ENCODE assay signal across 2 fruit fly cellular contexts in genomic region chr3R:31325055-31325454, dm6.
A peak's percentile ranks its signal among the peaks of the same experiment; 100 is the strongest.
TF ChIP-seq lines count a peak whose summit lies in the region.

No protein-coding gene starts in this region.

TF ChIP-seq in whole organism, embryonic, 481 proteins besides CTCF, POLR2A, EP300 and RAD21 (continued from another document and continues in another):
- no peak for TF ChIP-seq CG6175 (GFP tag; IDR thresholded peaks at IDR 0.05; lab: Robert Waterston, UW)
- peak; percentile 64 for TF ChIP-seq CoRest (tag; optimal IDR thresholded peaks at IDR 0.05; lab: Kevin White, UChicago)
- peak; percentile 78 for TF ChIP-seq CG32532 (GFP tag; IDR thresholded peaks at IDR 0.05; lab: Robert Waterston, UW)
- TF ChIP-seq CG13287 (GFP tag; IDR thresholded peaks at IDR 0.05; lab: Robert Waterston, UW; ENCODE audit: partially characterized antibody), result no peak
- TF ChIP-seq bsh (GFP tag; optimal IDR thresholded peaks at IDR 0.05; lab: Kevin White, UChicago), result peak; percentile 35 to 81
- TF ChIP-seq her (GFP tag; optimal IDR thresholded peaks at IDR 0.05; lab: Kevin White, UChicago), result no peak
- no peak for TF ChIP-seq CG10321 (GFP tag; IDR thresholded peaks at IDR 0.05; lab: Robert Waterston, UW)
- TF ChIP-seq CG11093 (GFP tag; IDR thresholded peaks at IDR 0.05; lab: Robert Waterston, UW), result peak; percentile 70; the same call in 2 of the 3 replicates
- TF ChIP-seq Hand (GFP tag; optimal IDR thresholded peaks at IDR 0.05; lab: Kevin White, UChicago), result no peak
- TF ChIP-seq exex (tag; optimal IDR thresholded peaks at IDR 0.05; lab: Kevin White, UChicago), result no peak
- no peak for TF ChIP-seq CG30020 (tag; optimal IDR thresholded peaks at IDR 0.05; lab: Kevin White, UChicago)
- peak; percentile 81 for TF ChIP-seq Med (GFP tag; lab: Kevin White, UChicago)
- peak; percentile 80 for TF ChIP-seq CG5245 (GFP tag; optimal IDR thresholded peaks at IDR 0.05; lab: Kevin White, UChicago)
- peak; percentile 49 for TF ChIP-seq CG4854 (GFP tag; optimal IDR thresholded peaks at IDR 0.05; lab: Kevin White, UChicago)
- TF ChIP-seq Sox100B (GFP tag; optimal IDR thresholded peaks at IDR 0.05; lab: Kevin White, UChicago), result peak; percentile 80
- TF ChIP-seq Adf1 (GFP tag; IDR thresholded peaks at IDR 0.05; lab: Robert Waterston, UW), result no peak
- no peak for TF ChIP-seq Doc2 (GFP tag; IDR thresholded peaks at IDR 0.05; lab: Robert Waterston, UW)
- TF ChIP-seq CG31441 (GFP tag; IDR thresholded peaks at IDR 0.05; lab: Robert Waterston, UW), result peak; percentile 82
- no peak for TF ChIP-seq CG13624 (GFP tag; optimal IDR thresholded peaks at IDR 0.05; lab: Kevin White, UChicago)
- TF ChIP-seq Lpt (GFP tag; optimal IDR thresholded peaks at IDR 0.05; lab: Kevin White, UChicago), result no peak
- no peak for TF ChIP-seq Bteb2 (GFP tag; optimal IDR thresholded peaks at IDR 0.05; lab: Kevin White, UChicago)
- no peak for TF ChIP-seq tx (GFP tag; optimal IDR thresholded peaks at IDR 0.05; lab: Kevin White, UChicago)
- no peak for TF ChIP-seq pfk (GFP tag; optimal IDR thresholded peaks at IDR 0.05; lab: Kevin White, UChicago)
- TF ChIP-seq cg (GFP tag; optimal IDR thresholded peaks at IDR 0.05; lab: Kevin White, UChicago), result no peak
- TF ChIP-seq CG8281 (tag; optimal IDR thresholded peaks at IDR 0.05; lab: Kevin White, UChicago), result peak; percentile 40
- TF ChIP-seq gcm2 (GFP tag; optimal IDR thresholded peaks at IDR 0.05; lab: Kevin White, UChicago), result no peak
- TF ChIP-seq wor (GFP tag; IDR thresholded peaks at IDR 0.05; lab: Robert Waterston, UW), result peak; percentile 68
- no peak for TF ChIP-seq pho (GFP tag; optimal IDR thresholded peaks at IDR 0.05; lab: Kevin White, UChicago)
- TF ChIP-seq ERR (GFP tag; optimal IDR thresholded peaks at IDR 0.05; lab: Kevin White, UChicago), result no peak
- 0 out of 2 replicates have a peak, but pooled peaks have one; percentile 44 for TF ChIP-seq dati (GFP tag; IDR thresholded peaks at IDR 0.05; lab: Robert Waterston, UW)
- no peak for TF ChIP-seq HmgD (GFP tag; optimal IDR thresholded peaks at IDR 0.05; lab: Kevin White, UChicago)
- TF ChIP-seq CG10209 (GFP tag; optimal IDR thresholded peaks at IDR 0.05; lab: Kevin White, UChicago), result peak; percentile 65
- TF ChIP-seq CG14050 (GFP tag; IDR thresholded peaks at IDR 0.05; lab: Robert Waterston, UW), result peak; percentile 58; the same call in 2 of the 3 replicates
- TF ChIP-seq fd64A (GFP tag; optimal IDR thresholded peaks at IDR 0.05; lab: Kevin White, UChicago), result peak; percentile 66
- peak; percentile 75 for TF ChIP-seq CG1024 (GFP tag; IDR thresholded peaks at IDR 0.05; lab: Robert Waterston, UW)
- no peak for TF ChIP-seq Camta (GFP tag; optimal IDR thresholded peaks at IDR 0.05; lab: Kevin White, UChicago)
- TF ChIP-seq CG7928 (GFP tag; optimal IDR thresholded peaks at IDR 0.05; lab: Kevin White, UChicago), result peak; percentile 20
- peak; percentile 1 for TF ChIP-seq CG7271 (tag; optimal IDR thresholded peaks at IDR 0.05; lab: Kevin White, UChicago)
- peak; percentile 76 for TF ChIP-seq Ada2b (GFP tag; IDR thresholded peaks at IDR 0.05; lab: Robert Waterston, UW)
- peak; percentile 11 for TF ChIP-seq HmgZ (tag; optimal IDR thresholded peaks at IDR 0.05; lab: Kevin White, UChicago)
- TF ChIP-seq unpg (GFP tag; optimal IDR thresholded peaks at IDR 0.05; lab: Kevin White, UChicago), result peak; percentile 78
- peak; percentile 77 for TF ChIP-seq Xrp1 (GFP tag; IDR thresholded peaks at IDR 0.05; lab: Robert Waterston, UW)
- no peak for TF ChIP-seq disco-r (GFP tag; optimal IDR thresholded peaks at IDR 0.05; lab: Kevin White, UChicago)
- peak; percentile 27 for TF ChIP-seq CG31365 (tag; optimal IDR thresholded peaks at IDR 0.05; lab: Kevin White, UChicago)
- no peak for TF ChIP-seq bab2 (GFP tag; optimal IDR thresholded peaks at IDR 0.05; lab: Kevin White, UChicago)
- peak; percentile 69; the same call in 1 of the 3 replicates for TF ChIP-seq CG2199 (GFP tag; IDR thresholded peaks at IDR 0.05; lab: Robert Waterston, UW)
- TF ChIP-seq lilli (GFP tag; optimal IDR thresholded peaks at IDR 0.05; lab: Kevin White, UChicago), result peak; percentile 37
- peak; percentile 67; the same call in 1 of the 2 replicates for TF ChIP-seq ara (GFP tag; IDR thresholded peaks at IDR 0.05; lab: Robert Waterston, UW)
- TF ChIP-seq CG14014 (GFP tag; IDR thresholded peaks at IDR 0.05; lab: Robert Waterston, UW), result peak; percentile 77
- TF ChIP-seq CG10462 (GFP tag; optimal IDR thresholded peaks at IDR 0.05; lab: Kevin White, UChicago), result no peak
- TF ChIP-seq CG6654 (GFP tag; optimal IDR thresholded peaks at IDR 0.05; lab: Kevin White, UChicago), result peak; percentile 50
- no peak for TF ChIP-seq CG14965 (GFP tag; optimal IDR thresholded peaks at IDR 0.05; lab: Kevin White, UChicago; ENCODE audit: borderline replicate concordance)
- TF ChIP-seq row (GFP tag; IDR thresholded peaks at IDR 0.05; lab: Robert Waterston, UW), result peak; percentile 80
- peak; percentile 27 for TF ChIP-seq sd (tag; optimal IDR thresholded peaks at IDR 0.05; lab: Kevin White, UChicago)
- peak; percentile 82 for TF ChIP-seq vvl (GFP tag; IDR thresholded peaks at IDR 0.05; lab: Robert Waterston, UW)
- TF ChIP-seq Eip74EF (GFP tag; optimal IDR thresholded peaks at IDR 0.05; lab: Kevin White, UChicago), result peak in 1 of 2 experiments; percentile 30
- TF ChIP-seq maf-S (GFP tag; optimal IDR thresholded peaks at IDR 0.05; lab: Kevin White, UChicago), result no peak
- TF ChIP-seq crc (GFP tag; optimal IDR thresholded peaks at IDR 0.05; lab: Kevin White, UChicago), result no peak
- no peak for TF ChIP-seq NK7.1 (GFP tag; optimal IDR thresholded peaks at IDR 0.05; lab: Kevin White, UChicago)
- no peak for TF ChIP-seq Bgb (GFP tag; IDR thresholded peaks at IDR 0.05; lab: Robert Waterston, UW; ENCODE audit: partially characterized antibody)
- peak; percentile 79 for TF ChIP-seq sob (GFP tag; IDR thresholded peaks at IDR 0.05; lab: Robert Waterston, UW)
- TF ChIP-seq slou (GFP tag; optimal IDR thresholded peaks at IDR 0.05; lab: Kevin White, UChicago), result no peak
- TF ChIP-seq wek (GFP tag; optimal IDR thresholded peaks at IDR 0.05; lab: Kevin White, UChicago), result peak; percentile 14
- TF ChIP-seq nerfin-1 (tag; optimal IDR thresholded peaks at IDR 0.05; lab: Kevin White, UChicago), result peak; percentile 75
- 0 out of 2 replicates have a peak, but pooled peaks have one; percentile 46 for TF ChIP-seq rib (GFP tag; IDR thresholded peaks at IDR 0.05; lab: Robert Waterston, UW)
- no peak for TF ChIP-seq Atf-2 (GFP tag; optimal IDR thresholded peaks at IDR 0.05; lab: Kevin White, UChicago)

TF ChIP-seq in whole organism, prepupa, 60 proteins besides CTCF, POLR2A, EP300 and RAD21 (continued from another document):
- TF ChIP-seq Gug (GFP tag; IDR thresholded peaks at IDR 0.05; lab: Robert Waterston, UW) (peak; percentile 76), topi (GFP tag; optimal IDR thresholded peaks at IDR 0.05; lab: Kevin White, UChicago) (peak; percentile 17), Ets21C (GFP tag; optimal IDR thresholded peaks at IDR 0.05; lab: Kevin White, UChicago) (no peak), CG32006 (GFP tag; optimal IDR thresholded peaks at IDR 0.05; lab: Kevin White, UChicago) (peak; percentile 87), CG8319 (GFP tag; optimal IDR thresholded peaks at IDR 0.05; lab: Kevin White, UChicago) (peak; percentile 35), Ets96B (tag; optimal IDR thresholded peaks at IDR 0.05; lab: Kevin White, UChicago) (peak; percentile 65), Met (GFP tag; optimal IDR thresholded peaks at IDR 0.05; lab: Kevin White, UChicago) (peak; percentile 25), net (GFP tag; optimal IDR thresholded peaks at IDR 0.05; lab: Kevin White, UChicago) (peak; percentile 62), CG1621 (tag; optimal IDR thresholded peaks at IDR 0.05; lab: Kevin White, UChicago) (no peak), CG34406 (GFP tag; optimal IDR thresholded peaks at IDR 0.05; lab: Kevin White, UChicago) (peak; percentile 39), CG6808 (GFP tag; optimal IDR thresholded peaks at IDR 0.05; lab: Kevin White, UChicago) (peak; percentile 52), esn (GFP tag; optimal IDR thresholded peaks at IDR 0.05; lab: Kevin White, UChicago) (peak; percentile 28), pdm3 (GFP tag; optimal IDR thresholded peaks at IDR 0.05; lab: Kevin White, UChicago) (peak; percentile 36), CG16779 (tag; optimal IDR thresholded peaks at IDR 0.05; lab: Kevin White, UChicago) (peak; percentile 37), fkh (GFP tag; optimal IDR thresholded peaks at IDR 0.05; lab: Kevin White, UChicago) (no peak), CG11294 (GFP tag; IDR thresholded peaks at IDR 0.05; lab: Robert Waterston, UW) (peak; percentile 66; the same call in 1 of the 2 replicates), Lpt (GFP tag; optimal IDR thresholded peaks at IDR 0.05; lab: Kevin White, UChicago) (peak; percentile 78), Sox15 (GFP tag; optimal IDR thresholded peaks at IDR 0.05; lab: Kevin White, UChicago) (peak; percentile 27), cyc (GFP tag; optimal IDR thresholded peaks at IDR 0.05; lab: Kevin White, UChicago) (peak; percentile 18), CG11902 (GFP tag; optimal IDR thresholded peaks at IDR 0.05; lab: Kevin White, UChicago) (peak; percentile 12), CG6276 (GFP tag; optimal IDR thresholded peaks at IDR 0.05; lab: Kevin White, UChicago) (peak; percentile 81), dsx (GFP tag; optimal IDR thresholded peaks at IDR 0.05; lab: Kevin White, UChicago; ENCODE audit: poor library complexity, severe bottlenecking) (no peak), Hr38 (GFP tag; optimal IDR thresholded peaks at IDR 0.05; lab: Kevin White, UChicago) (no peak), CG15336 (GFP tag; IDR thresholded peaks at IDR 0.05; lab: Robert Waterston, UW) (peak; percentile 86), ss (GFP tag; optimal IDR thresholded peaks at IDR 0.05; lab: Kevin White, UChicago) (peak in 1 of 2 experiments; percentile 7), CG4318 (GFP tag; optimal IDR thresholded peaks at IDR 0.05; lab: Kevin White, UChicago) (peak; percentile 70), achi (GFP tag; optimal IDR thresholded peaks at IDR 0.05; lab: Kevin White, UChicago) (peak; percentile 79), CG8632 (GFP tag; optimal IDR thresholded peaks at IDR 0.05; lab: Kevin White, UChicago) (peak; percentile 41), fd59A (GFP tag; optimal IDR thresholded peaks at IDR 0.05; lab: Kevin White, UChicago) (peak; percentile 45), Hr39 (GFP tag; optimal IDR thresholded peaks at IDR 0.05; lab: Kevin White, UChicago) (no peak), CG10631 (GFP tag; optimal IDR thresholded peaks at IDR 0.05; lab: Kevin White, UChicago) (peak; percentile 68), CG6792 (GFP tag; optimal IDR thresholded peaks at IDR 0.05; lab: Kevin White, UChicago) (peak; percentile 25), CG6163 (GFP tag; IDR thresholded peaks at IDR 0.05; lab: Robert Waterston, UW) (peak; percentile 86), CG7368 (GFP tag; optimal IDR thresholded peaks at IDR 0.05; lab: Kevin White, UChicago) (peak; percentile 54), CG3032 (tag; optimal IDR thresholded peaks at IDR 0.05; lab: Kevin White, UChicago) (peak; percentile 59), CG6854 (GFP tag; optimal IDR thresholded peaks at IDR 0.05; lab: Kevin White, UChicago) (no peak)
